Worm (Caenorhabditis elegans): ENCODE measurements around the gene gcy-31.

DNA sequence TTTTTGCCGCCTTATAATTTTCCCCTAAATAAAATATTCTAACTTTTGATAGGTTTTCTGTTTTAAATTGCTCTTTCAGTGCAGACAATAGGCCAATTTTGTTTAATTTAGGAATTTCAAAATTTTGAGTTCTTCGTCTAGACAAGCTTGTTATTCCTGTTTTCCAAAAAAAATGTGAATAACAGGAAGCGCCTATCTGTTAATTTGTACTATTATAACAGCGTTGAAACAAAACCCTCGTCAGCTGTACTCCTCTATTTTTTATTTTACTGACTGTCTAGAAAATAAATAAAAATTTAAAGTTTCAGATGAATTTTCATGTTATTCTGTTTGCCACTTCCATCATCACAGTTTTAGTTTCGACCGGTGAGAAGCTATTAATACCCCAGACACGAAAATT is 46.0 kb downstream of the gcy-31 start, which contains the start of gene F47G3.4:
- TF ChIP-seq ama-1 (optimal IDR thresholded peaks at IDR 0.05), result no peak
- no peak for TF ChIP-seq ceh-13 (GFP tag; optimal IDR thresholded peaks at IDR 0.05)
- no peak for TF ChIP-seq scrt-1 (GFP tag; IDR thresholded peaks at IDR 0.05)
- TF ChIP-seq tbx-11 (GFP tag; IDR thresholded peaks at IDR 0.05), result no peak
- TF ChIP-seq hmbx-1 (tag; optimal IDR thresholded peaks at IDR 0.05), result no peak
- no peak for TF ChIP-seq hmg-4 (GFP tag; optimal IDR thresholded peaks at IDR 0.05)
- TF ChIP-seq flt-1 (GFP tag; IDR thresholded peaks at IDR 0.05), result no peak

All from whole organism, early embryonic.